Fruit fly (Drosophila melanogaster) whole organism, pupa: ENCODE results near the gene Gorab.

Source experiments
- CG10348 ChIP-seq: fragments of 200-800 bp; sonication (Bioruptor generic); IDR thresholded peaks from 2 replicates; pipeline ENCODE4 v1.3.6; 2022; ENCODE audit warnings: missing biosample characterization, missing genetic modification characterization
- CG12605 ChIP-seq: fragments of 200-800 bp; sonication (Bioruptor generic); IDR thresholded peaks from 2 replicates; pipeline ENCODE4 v1.3.6; 2022; ENCODE audit warnings: missing biosample characterization, missing genetic modification characterization
- CG13204 ChIP-seq: fragments of 200-800 bp; sonication (Bioruptor generic); optimal IDR thresholded peaks from 2 replicates; lab custom pipeline; 2018; ENCODE audit warnings: missing biosample characterization, mild to moderate bottlenecking, missing genetic modification characterization, moderate library complexity
- CG14655 ChIP-seq: fragments of 200-800 bp; sonication (Bioruptor generic); optimal IDR thresholded peaks from 3 replicates; lab custom pipeline; 2017; ENCODE audit warnings: mild to moderate bottlenecking, missing biosample characterization, missing genetic modification reagents, missing genetic modification characterization
- CG15710 ChIP-seq: fragments of 200-800 bp; sonication (Bioruptor generic); optimal IDR thresholded peaks from 2 replicates; lab custom pipeline; 2018; ENCODE audit warnings: missing biosample characterization, mild to moderate bottlenecking, missing genetic modification characterization, moderate library complexity
- CG17806 ChIP-seq: fragments of 200-800 bp; sonication (Bioruptor generic); optimal IDR thresholded peaks from 2 replicates; lab custom pipeline; 2018; ENCODE audit warnings: missing biosample characterization, mild to moderate bottlenecking, missing genetic modification characterization, moderate library complexity
- CG32121 ChIP-seq: fragments of 200-800 bp; sonication (Bioruptor generic); IDR thresholded peaks from 2 replicates; pipeline ENCODE4 v1.3.6; 2022; ENCODE audit warnings: missing biosample characterization, missing genetic modification characterization
- CG34367 ChIP-seq: fragments of 200-800 bp; sonication (Bioruptor generic); optimal IDR thresholded peaks from 2 replicates; lab custom pipeline; 2018; ENCODE audit warnings: missing biosample characterization, mild to moderate bottlenecking, missing genetic modification characterization
- CG4496 ChIP-seq: fragments of 200-800 bp; sonication (Bioruptor generic); IDR thresholded peaks from 3 replicates; pipeline ENCODE4 v1.3.6; 2022; ENCODE audit warnings: missing biosample characterization, missing genetic modification characterization
- CG8159 ChIP-seq: fragments of 200-800 bp; sonication (Bioruptor generic); optimal IDR thresholded peaks from 3 replicates; lab custom pipeline; 2018; ENCODE audit warnings: missing biosample characterization, mild to moderate bottlenecking, missing genetic modification characterization, moderate library complexity
- CG8301 ChIP-seq: fragments of 200-800 bp; sonication (Bioruptor generic); optimal IDR thresholded peaks from 2 replicates; lab custom pipeline; 2018; ENCODE audit warnings: missing biosample characterization, mild to moderate bottlenecking, missing genetic modification characterization
- CG9948 ChIP-seq: fragments of 200-800 bp; sonication (Bioruptor generic); optimal IDR thresholded peaks from 2 replicates; lab custom pipeline; 2018; ENCODE audit warnings: missing biosample characterization, mild to moderate bottlenecking, missing genetic modification characterization, moderate library complexity
- D1 ChIP-seq: fragments of 200-800 bp; sonication (Bioruptor generic); optimal IDR thresholded peaks from 2 replicates; lab custom pipeline; 2018; ENCODE audit warnings: missing biosample characterization, mild to moderate bottlenecking, missing genetic modification characterization, moderate library complexity
- EcR ChIP-seq: fragments of 200-800 bp; sonication (Bioruptor generic); optimal IDR thresholded peaks from 3 replicates; lab custom pipeline; 2019; ENCODE audit warnings: missing biosample characterization, missing genetic modification characterization, mild to moderate bottlenecking, moderate library complexity, missing genetic modification reagents
- Ets98B ChIP-seq: fragments of 200-800 bp; sonication (Bioruptor generic); IDR thresholded peaks from 2 replicates; pipeline ENCODE4 v1.3.6; 2022; ENCODE audit warnings: missing biosample characterization, missing genetic modification characterization
- Pif1A ChIP-seq: fragments of 200-800 bp; sonication (Bioruptor generic); optimal IDR thresholded peaks from 3 replicates; lab custom pipeline; 2016; ENCODE audit warnings: missing biosample characterization, missing genetic modification characterization
- Pif1B ChIP-seq: fragments of 200-800 bp; sonication (Bioruptor generic); optimal IDR thresholded peaks from 3 replicates; lab custom pipeline; 2016; ENCODE audit warnings: missing biosample characterization, missing genetic modification characterization
- Snoo ChIP-seq: fragments of 200-800 bp; sonication (Bioruptor generic); optimal IDR thresholded peaks from 3 replicates; lab custom pipeline; 2017; ENCODE audit warnings: missing biosample characterization, mild to moderate bottlenecking, missing genetic modification characterization, inconsistent platforms
- fd96Ca ChIP-seq: fragments of 200-800 bp; sonication (Bioruptor generic); IDR thresholded peaks from 3 replicates; pipeline ENCODE4 v1.3.6; 2022; ENCODE audit warnings: missing biosample characterization, missing genetic modification characterization
- gl ChIP-seq: fragments of 200-800 bp; sonication (Bioruptor generic); optimal IDR thresholded peaks from 2 replicates; lab custom pipeline; 2018; ENCODE audit warnings: missing biosample characterization, mild to moderate bottlenecking, missing genetic modification characterization
- rn ChIP-seq: fragments of 200-800 bp; sonication (Bioruptor generic); IDR thresholded peaks from 2 replicates; pipeline ENCODE4 v1.3.6; 2022; ENCODE audit warnings: missing biosample characterization, missing genetic modification characterization

Gene Gorab

DNA sequence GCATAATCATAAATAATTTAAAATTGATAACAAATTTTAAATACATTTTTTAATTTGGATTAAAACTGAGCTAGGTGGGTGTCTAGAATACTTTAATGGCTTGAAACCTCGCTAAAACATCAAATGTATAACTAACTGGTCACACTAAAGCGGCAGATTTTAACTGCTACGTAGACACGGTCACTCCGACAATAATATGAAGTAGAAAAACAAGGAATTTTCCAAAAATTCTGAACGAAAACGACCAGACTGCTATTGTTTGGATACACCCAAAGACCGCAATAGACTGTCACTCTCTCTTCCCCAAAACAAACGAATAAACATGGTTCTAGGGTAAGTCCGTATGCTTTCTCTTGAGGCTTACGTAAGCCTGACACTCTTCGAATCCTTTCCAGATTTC, 37.2 kb upstream of the Gorab start, which contains the start of gene QIL1:
TSS of gene QIL1 (plus strand) at position 142 of the 400 bp plus-strand sequence.
- TF ChIP-seq CG13204: no peak
- TF ChIP-seq D1 (tag; lab: Kevin White, UChicago): peak; percentile 93
- no peak for TF ChIP-seq CG9948 (tag; lab: Kevin White, UChicago)
- TF ChIP-seq CG4496: no peak
- no peak for TF ChIP-seq gl (tag; lab: Kevin White, UChicago)
- TF ChIP-seq EcR (GFP tag; lab: Kevin White, UChicago): no peak
- no peak for TF ChIP-seq Snoo (tag; lab: Kevin White, UChicago)

- TF ChIP-seq CG8301 (tag; lab: Kevin White, UChicago) (no peak), gl (tag; lab: Kevin White, UChicago) (no peak), Pif1B (GFP tag; lab: Kevin White, UChicago) (no peak), CG10348 (GFP tag; lab: Robert Waterston, UW) (no peak), CG12605 (GFP tag; lab: Robert Waterston, UW) (no peak), CG34367 (no peak), CG14655 (GFP tag; lab: Kevin White, UChicago) (no peak), fd96Ca (GFP tag; lab: Robert Waterston, UW) (no peak), CG17806 (tag; lab: Kevin White, UChicago) (no peak), rn (no peak), Snoo (tag; lab: Kevin White, UChicago) (no peak), CG13204 (no peak), Pif1A (GFP tag; lab: Kevin White, UChicago) (no peak), D1 (tag; lab: Kevin White, UChicago) (no peak), CG4496 (no peak), Ets98B (no peak)
Observed at dm6 chr3L:17462474-17462873, 33.8 kb upstream of the Gorab start.

DNA sequence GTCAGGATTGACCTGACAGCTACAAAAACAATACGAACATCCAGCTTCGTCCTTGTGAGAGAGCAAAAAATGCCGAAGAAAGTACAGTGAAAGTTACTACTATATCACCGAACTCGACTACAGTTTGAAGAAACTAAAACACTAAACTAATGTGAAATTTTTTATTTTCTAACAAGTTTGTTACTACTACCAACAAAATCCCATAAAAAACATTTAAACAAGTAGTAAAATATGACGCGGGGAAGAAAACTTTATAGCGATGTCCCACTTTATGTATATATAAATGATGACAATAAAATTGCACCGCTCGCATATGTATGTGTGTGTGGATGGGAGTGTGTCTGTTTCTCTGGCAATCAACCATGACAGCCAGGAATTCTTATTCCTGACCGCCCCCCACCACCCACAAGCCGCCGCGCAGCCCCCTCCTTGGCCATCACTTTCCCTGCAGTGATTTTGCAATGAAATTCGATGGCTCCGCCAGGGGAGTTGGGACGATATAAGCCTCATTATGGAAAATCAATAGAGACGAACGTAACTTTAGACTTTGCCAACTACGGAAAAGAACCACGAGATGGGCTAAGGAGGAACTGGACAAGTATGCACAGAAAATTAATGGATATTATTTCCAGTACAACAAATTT, 32.9 kb upstream of the Gorab start:
- TF ChIP-seq CG17806 (tag; lab: Kevin White, UChicago) (no peak), D1 (tag; lab: Kevin White, UChicago) (no peak), CG13204 (no peak), fd96Ca (GFP tag; lab: Robert Waterston, UW) (no peak), CG10348 (GFP tag; lab: Robert Waterston, UW) (no peak), rn (no peak), CG12605 (GFP tag; lab: Robert Waterston, UW) (no peak), CG4496 (no peak), CG32121 (GFP tag; lab: Robert Waterston, UW) (no peak), CG8159 (tag; lab: Kevin White, UChicago) (no peak), CG14655 (GFP tag; lab: Kevin White, UChicago) (no peak), EcR (GFP tag; lab: Kevin White, UChicago) (no peak), CG34367 (no peak), Snoo (tag; lab: Kevin White, UChicago) (no peak), Pif1A (GFP tag; lab: Kevin White, UChicago) (no peak)
- TF ChIP-seq, all 21 proteins: peak for 0

DNA sequence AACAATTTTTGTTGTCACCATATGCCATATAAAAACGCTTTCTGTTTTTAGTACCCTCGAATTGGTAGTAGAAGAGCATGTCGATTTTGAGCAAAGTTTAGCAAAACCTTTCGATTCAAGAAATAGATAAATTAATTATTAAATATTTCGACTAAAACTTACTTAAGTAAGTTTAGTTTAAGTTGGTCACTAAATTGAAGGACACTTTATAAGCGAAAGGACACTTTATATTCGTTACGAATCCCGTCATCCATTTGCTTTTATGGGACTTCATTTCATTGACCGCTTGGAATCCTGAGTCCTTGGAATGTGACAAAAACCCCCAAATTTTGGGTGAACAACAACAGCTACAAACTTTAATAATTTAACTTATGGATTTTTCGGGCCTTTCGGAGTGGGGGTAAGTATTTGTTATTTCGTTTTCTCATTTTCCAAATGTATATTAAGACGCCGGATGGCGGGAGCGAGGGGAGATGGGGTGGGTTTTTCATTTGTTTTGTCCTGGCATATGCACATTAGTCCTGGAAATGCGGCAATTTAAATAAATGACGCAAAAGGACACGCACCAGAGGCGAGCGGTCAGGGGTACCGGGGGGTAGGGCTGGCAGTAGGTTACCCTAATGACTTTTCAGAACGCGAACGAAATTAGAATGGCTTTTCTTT, 30.4 kb upstream of the Gorab start:
- TF ChIP-seq Pif1B (GFP tag; lab: Kevin White, UChicago) (no peak), CG14655 (GFP tag; lab: Kevin White, UChicago) (no peak), gl (tag; lab: Kevin White, UChicago) (no peak), CG17806 (tag; lab: Kevin White, UChicago) (no peak), CG10348 (GFP tag; lab: Robert Waterston, UW) (no peak), CG15710 (no peak), rn (no peak)

dm6 chr3L:17457695-17458242, 29.1 kb upstream of the Gorab start:
- TF ChIP-seq CG12605 (GFP tag; lab: Robert Waterston, UW) (no peak), rn (no peak), CG8159 (tag; lab: Kevin White, UChicago) (peak; percentile 14), CG13204 (no peak), Pif1A (GFP tag; lab: Kevin White, UChicago) (no peak), EcR (GFP tag; lab: Kevin White, UChicago) (no peak)

- TF ChIP-seq CG10348 (GFP tag; lab: Robert Waterston, UW): no peak
Observed at dm6 chr3L:17447881-17448280, 19.2 kb upstream of the Gorab start.
